Fruit fly (Drosophila melanogaster): Measurements from ENCODE around the gene CG10418.

CG10418 gene

dm6 chr3L:12336339-12336738 is at the start of gene CG10418:
Gene CG10418 (plus strand): TSS chr3L:12336676.
- TF ChIP-seq noc (tag; optimal IDR thresholded peaks at IDR 0.05) = no peak

DNA sequence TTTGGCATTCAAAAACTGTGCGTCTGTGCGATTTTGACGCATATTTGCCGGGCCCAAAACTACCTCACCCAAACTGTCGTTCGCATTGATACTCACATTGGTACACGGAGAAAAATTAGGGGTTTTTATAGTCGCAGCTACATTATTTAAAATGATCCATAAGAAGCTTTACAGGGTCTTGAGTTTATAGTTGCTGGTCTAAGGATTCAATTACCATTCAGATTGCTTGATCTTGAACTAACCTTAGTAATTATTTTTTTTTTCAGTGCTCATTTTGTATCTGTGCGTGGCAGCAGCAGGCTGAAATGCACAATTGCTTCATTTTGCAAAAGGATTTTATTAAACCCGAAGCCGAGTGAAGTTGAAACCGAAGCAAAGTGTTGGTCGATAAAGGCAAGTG is 49.1 kb upstream of the CG10418 start:
- TF ChIP-seq noc (tag; optimal IDR thresholded peaks at IDR 0.05) = no peak

DNA sequence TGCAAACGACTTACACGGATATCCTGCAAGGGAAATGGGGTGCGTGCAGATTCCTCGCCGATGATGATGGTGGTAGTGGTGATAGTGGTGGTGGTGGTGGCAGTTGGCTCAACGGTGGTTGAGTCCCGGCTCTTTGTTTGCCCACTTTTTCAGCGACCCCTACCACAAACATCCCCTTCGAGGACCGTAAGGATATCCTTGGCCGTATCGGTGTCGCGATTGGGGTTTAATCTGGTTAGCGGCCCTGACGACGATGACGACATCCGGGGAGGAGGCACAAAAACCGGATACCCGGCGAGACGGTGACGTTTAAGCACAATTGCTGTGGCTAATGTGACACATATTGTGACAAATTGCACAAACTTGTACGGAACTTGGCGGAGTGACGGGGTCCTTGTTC is 46.8 kb upstream of the CG10418 start:
- TF ChIP-seq noc (tag; optimal IDR thresholded peaks at IDR 0.05) = no peak

- no peak for TF ChIP-seq noc (tag; optimal IDR thresholded peaks at IDR 0.05)
Measured at dm6 chr3L:12290556-12290955, 45.9 kb upstream of the CG10418 start.

dm6 chr3L:12294602-12295001 is 41.9 kb upstream of the CG10418 start:
- TF ChIP-seq noc (tag; optimal IDR thresholded peaks at IDR 0.05) = no peak

dm6 chr3L:12296073-12296527 is 40.4 kb upstream of the CG10418 start, which contains the start of gene CG4328:
Gene CG4328 (minus strand): TSS chr3L:12296123.
- no peak for TF ChIP-seq noc (tag; optimal IDR thresholded peaks at IDR 0.05)

- TF ChIP-seq noc (tag; optimal IDR thresholded peaks at IDR 0.05) = no peak
Measured at dm6 chr3L:12298092-12298491, 38.4 kb upstream of the CG10418 start.

DNA sequence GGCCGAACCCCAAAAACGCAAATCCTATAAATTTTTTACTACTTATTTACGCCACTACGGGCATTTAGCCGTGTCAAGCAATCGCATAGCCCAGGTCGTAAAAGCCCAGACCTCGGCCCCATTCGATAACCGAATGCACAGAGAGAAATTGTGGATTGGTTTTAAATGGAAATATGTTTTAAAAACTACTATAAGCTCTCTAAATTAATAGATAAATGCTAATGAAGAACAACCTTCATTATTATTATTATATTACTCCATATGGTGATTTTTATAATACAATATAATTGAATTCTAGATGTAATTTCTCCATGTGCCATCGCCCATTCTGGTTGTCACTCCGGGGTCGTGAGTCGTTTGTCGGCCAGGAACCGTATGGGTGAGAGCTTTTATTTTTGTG is 30.6 kb upstream of the CG10418 start:
- no peak for TF ChIP-seq noc (tag; optimal IDR thresholded peaks at IDR 0.05)

DNA sequence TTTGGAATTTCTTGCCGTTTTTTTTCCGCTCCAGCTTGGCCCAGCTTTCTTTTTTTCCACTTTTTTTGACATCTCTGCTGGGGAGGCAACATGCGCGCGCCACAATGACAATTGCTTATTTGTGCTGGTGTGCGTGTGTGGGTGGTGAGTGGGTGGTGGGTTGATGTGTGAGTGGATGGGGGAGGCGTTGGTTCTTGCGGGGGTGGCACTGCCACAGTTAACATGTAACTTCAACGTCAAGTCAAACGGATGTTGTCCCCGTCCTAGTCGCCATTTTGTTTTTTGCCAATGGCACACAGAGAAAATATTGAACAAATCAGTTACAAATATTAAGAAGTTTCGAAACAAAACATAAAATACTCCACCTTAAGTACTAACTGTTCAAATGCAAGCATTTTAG is 26.0 kb upstream of the CG10418 start, which contains the start of gene CG44355:
Gene CG44355, plus strand, starts transcription at position 301 of the 400 bp plus-strand sequence.
- no peak for TF ChIP-seq noc (tag; optimal IDR thresholded peaks at IDR 0.05)

- no peak for TF ChIP-seq noc (tag; optimal IDR thresholded peaks at IDR 0.05)
Measured at dm6 chr3L:12313280-12313679, 23.2 kb upstream of the CG10418 start.

DNA sequence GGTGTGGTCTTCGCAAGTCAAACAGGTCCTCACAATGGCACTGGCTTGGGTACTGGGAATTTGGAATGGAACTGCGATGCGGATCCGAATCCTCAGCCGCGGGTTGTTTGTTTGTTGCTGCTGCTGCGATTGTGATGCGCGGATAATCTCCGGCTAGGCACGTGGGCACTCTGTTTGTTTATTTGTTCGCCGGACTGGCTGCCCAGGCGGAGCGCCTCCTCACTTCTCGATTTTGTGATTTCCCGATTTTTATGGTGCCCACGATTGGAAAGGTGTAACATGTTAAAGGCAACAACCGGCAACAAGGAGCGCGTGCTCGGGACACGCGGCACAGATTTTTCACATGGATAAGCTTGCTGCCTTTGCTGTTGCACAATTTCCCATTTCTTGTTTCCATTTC is 16.7 kb upstream of the CG10418 start:
- TF ChIP-seq noc (tag; optimal IDR thresholded peaks at IDR 0.05) = no peak

- TF ChIP-seq noc (tag; optimal IDR thresholded peaks at IDR 0.05) = no peak
Measured at dm6 chr3L:12328781-12329282, 7.6 kb upstream of the CG10418 start, which contains the start of gene Lmx1a. Gene Lmx1a (plus strand): TSS chr3L:12329232.

dm6 chr3L:12329549-12329948 is 6.9 kb upstream of the CG10418 start:
- TF ChIP-seq noc (tag; optimal IDR thresholded peaks at IDR 0.05) = no peak

dm6 chr3L:12350307-12350706 is 13.8 kb downstream of the CG10418 start:
- TF ChIP-seq noc (tag; optimal IDR thresholded peaks at IDR 0.05) = peak; percentile 53

DNA sequence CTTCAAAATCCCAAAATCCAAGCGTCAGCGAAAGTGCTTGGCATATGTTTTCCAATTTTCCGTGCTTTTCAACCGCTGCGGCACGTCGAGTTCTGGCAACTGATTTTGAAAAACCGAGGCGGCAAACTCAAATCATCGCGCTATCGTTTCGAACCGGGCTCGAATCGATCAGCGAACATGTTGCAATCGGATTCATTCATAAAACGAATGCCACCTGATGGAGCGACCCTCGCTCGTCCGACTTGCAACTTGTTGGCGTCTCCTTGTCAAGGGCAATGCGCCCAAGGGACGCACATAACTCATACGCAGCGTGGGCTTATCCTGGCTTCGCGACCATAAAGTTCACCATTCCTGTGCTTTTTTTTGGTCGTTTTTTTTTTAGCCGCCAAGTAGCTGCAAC is 15.0 kb downstream of the CG10418 start, which contains the start of gene CrzR:
Gene CrzR, minus strand, starts transcription at position 105 of the 400 bp plus-strand sequence.
- TF ChIP-seq noc (tag; optimal IDR thresholded peaks at IDR 0.05) = no peak

DNA sequence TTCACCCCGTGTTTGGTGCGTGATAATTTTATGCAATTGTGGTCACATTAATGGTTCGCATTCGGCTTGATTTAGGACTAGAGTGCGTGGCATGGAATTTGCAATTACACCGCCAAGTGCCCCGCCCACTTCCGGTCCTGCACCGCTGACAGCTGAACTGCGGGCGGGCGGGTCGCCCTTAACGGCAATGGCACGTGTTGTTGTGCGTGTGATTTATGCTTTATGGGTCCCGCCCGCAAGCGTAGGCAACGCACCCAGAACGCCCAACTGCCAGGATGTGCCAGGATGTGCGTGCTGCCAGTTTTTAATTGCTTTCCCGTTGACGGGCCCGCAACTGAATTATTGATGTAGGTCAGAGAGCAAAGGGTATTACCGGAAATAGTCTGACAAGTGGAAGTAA is 27.3 kb downstream of the CG10418 start:
- TF ChIP-seq noc (tag; optimal IDR thresholded peaks at IDR 0.05) = no peak

DNA sequence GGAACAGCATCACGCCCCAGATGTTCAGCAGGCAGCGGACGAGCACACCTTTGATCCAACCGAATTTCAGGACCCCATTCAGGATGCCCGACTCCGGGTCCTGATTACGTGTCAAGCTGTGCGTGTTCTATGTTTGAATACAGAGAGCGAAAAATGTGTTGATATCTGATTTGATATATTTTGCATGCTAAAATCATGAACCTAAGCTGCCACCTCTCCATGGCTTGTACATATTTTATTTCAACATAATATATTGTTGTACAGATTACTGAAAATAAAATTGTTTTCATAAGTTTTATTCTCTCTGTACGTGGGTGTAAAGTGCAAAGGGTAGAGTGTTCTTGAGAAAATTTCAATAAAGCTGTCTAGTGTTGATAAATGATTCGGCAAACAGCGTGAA is 37.9 kb downstream of the CG10418 start:
- no peak for TF ChIP-seq noc (tag; optimal IDR thresholded peaks at IDR 0.05)

DNA sequence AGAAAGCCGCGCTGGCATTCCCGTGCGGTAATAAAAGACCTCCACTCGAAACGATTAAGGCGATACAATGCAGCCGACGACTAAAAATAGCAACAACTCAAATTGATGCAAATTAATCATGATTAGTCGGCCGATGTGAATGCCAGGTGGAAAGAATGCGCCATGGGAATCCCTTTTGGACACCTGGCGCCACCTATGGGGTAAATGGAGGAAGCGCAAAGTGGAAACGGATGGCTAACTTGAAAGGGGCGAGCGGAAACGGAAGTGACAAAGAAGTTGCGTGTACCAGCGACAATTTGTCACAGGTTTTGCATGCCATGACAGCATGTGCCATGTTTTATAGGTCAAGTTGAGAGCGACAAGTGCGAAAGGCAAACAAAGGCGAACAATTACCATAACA is 44.1 kb downstream of the CG10418 start:
- no peak for TF ChIP-seq noc (tag; optimal IDR thresholded peaks at IDR 0.05)
